Worm (Caenorhabditis elegans) whole organism, L1 larva: ENCODE measurements around the gene rab-7.

Experiments used
- C04F5.9 ChIP-seq: sonication (generic microtip); optimal IDR thresholded peaks from 2 replicates; lab custom pipeline; 2016; ENCODE audit warnings: missing genetic modification characterization, missing compliant biosample characterization
- C16A3.4 ChIP-seq: fragments of 150-350 bp; optimal IDR thresholded peaks from 2 replicates; lab custom pipeline; 2014; ENCODE audit warnings: missing biosample characterization, missing genetic modification characterization
- C34B4.2 ChIP-seq: sonication (generic microtip); optimal IDR thresholded peaks from 2 replicates; lab custom pipeline; 2017; ENCODE audit warnings: mild to moderate bottlenecking, missing genetic modification characterization, missing compliant biosample characterization
- Y116A8C.19 ChIP-seq: sonication (generic microtip); optimal IDR thresholded peaks from 2 replicates; lab custom pipeline; 2016; ENCODE audit warnings: missing compliant biosample characterization, missing genetic modification characterization, borderline replicate concordance
- aha-1 ChIP-seq: fragments of 150-350 bp; optimal IDR thresholded peaks from 2 replicates; lab custom pipeline; 2014; ENCODE audit warnings: missing biosample characterization, missing genetic modification characterization
- alr-1 ChIP-seq: fragments of 200-800 bp; sonication (Bioruptor generic); optimal IDR thresholded peaks from 2 replicates; lab custom pipeline; 2018; ENCODE audit warnings: borderline replicate concordance, mild to moderate bottlenecking, missing genetic modification characterization, missing compliant biosample characterization
- aly-2 ChIP-seq: fragments of 150-350 bp; optimal IDR thresholded peaks from 2 replicates; lab custom pipeline; 2014; ENCODE audit warnings: missing biosample characterization, missing genetic modification characterization
- ceh-63 ChIP-seq: fragments of 200-800 bp; sonication (Bioruptor generic); optimal IDR thresholded peaks from 2 replicates; lab custom pipeline; 2018; ENCODE audit warnings: mild to moderate bottlenecking, missing genetic modification characterization, missing compliant biosample characterization
- ceh-82 ChIP-seq, 3 experiments: fragments of 150-350 bp in 1 of 3; sonication (generic microtip) in 2 of 3; optimal IDR thresholded peaks; 2 replicates each; lab custom pipeline; 2014 to 2017; ENCODE audit warnings: missing biosample characterization in 3 of 3, missing genetic modification characterization in 3 of 3
- ceh-90 ChIP-seq: sonication (generic microtip); optimal IDR thresholded peaks from 2 replicates; lab custom pipeline; 2016; ENCODE audit warnings: missing genetic modification characterization, missing compliant biosample characterization
- ces-1 ChIP-seq: fragments of 150-350 bp; optimal IDR thresholded peaks from 2 replicates; lab custom pipeline; 2014; ENCODE audit warnings: missing biosample characterization, missing genetic modification reagents, missing genetic modification characterization
- dpl-1 ChIP-seq, 3 experiments: fragments of 150-350 bp in 2 of 3; sonication (generic microtip) in 1 of 3; optimal IDR thresholded peaks; 2 replicates each; lab custom pipeline; 2014 to 2017; ENCODE audit warnings: missing biosample characterization in 3 of 3, missing genetic modification characterization in 3 of 3, missing genetic modification reagents in 3 of 3
- dsc-1 ChIP-seq: sonication (generic microtip); optimal IDR thresholded peaks from 2 replicates; lab custom pipeline; 2016; ENCODE audit warnings: mild to moderate bottlenecking, missing genetic modification characterization, missing compliant biosample characterization
- egl-13 ChIP-seq: sonication (generic microtip); optimal IDR thresholded peaks from 2 replicates; lab custom pipeline; 2016; ENCODE audit warnings: missing genotype, missing genetic modification reagents, missing genetic modification characterization, missing compliant biosample characterization
- elt-2 ChIP-seq: sonication (generic microtip); optimal IDR thresholded peaks from 2 replicates; lab custom pipeline; 2016; ENCODE audit warnings: missing genetic modification characterization, mild to moderate bottlenecking, inconsistent platforms, missing compliant biosample characterization, missing genetic modification reagents
- elt-3 ChIP-seq, 6 experiments: fragments of 150-350 bp in 1 of 6; sonication (generic microtip); optimal IDR thresholded peaks; 2 replicates each; lab custom pipeline; 2017 to 2018; ENCODE audit warnings: missing biosample characterization in 6 of 6, missing genetic modification characterization in 6 of 6, inconsistent platforms in 1 of 6
- fkh-4 ChIP-seq: sonication (generic microtip); optimal IDR thresholded peaks from 2 replicates; lab custom pipeline; 2016; ENCODE audit warnings: missing compliant biosample characterization, missing genetic modification characterization, borderline replicate concordance
- hlh-17 ChIP-seq: fragments of 200-800 bp; sonication (Bioruptor generic); optimal IDR thresholded peaks from 2 replicates; lab custom pipeline; 2018; ENCODE audit warnings: missing genetic modification characterization, mild to moderate bottlenecking, missing compliant biosample characterization, moderate library complexity, borderline replicate concordance
- hlh-4 ChIP-seq: sonication (generic microtip); optimal IDR thresholded peaks from 2 replicates; lab custom pipeline; 2016; ENCODE audit warnings: mild to moderate bottlenecking, missing genetic modification characterization, missing compliant biosample characterization
- irx-1 ChIP-seq: sonication (generic microtip); optimal IDR thresholded peaks from 2 replicates; lab custom pipeline; 2016; ENCODE audit warnings: missing genetic modification characterization, missing compliant biosample characterization
- jun-1 ChIP-seq: fragments of 150-350 bp; optimal IDR thresholded peaks from 2 replicates; lab custom pipeline; 2014; ENCODE audit warnings: missing biosample characterization, missing genetic modification reagents, missing genetic modification characterization
- lin-13 ChIP-seq: fragments of 150-350 bp; optimal IDR thresholded peaks from 2 replicates; lab custom pipeline; 2014; ENCODE audit warnings: missing biosample characterization, missing genetic modification reagents, missing genetic modification characterization
- lin-15B ChIP-seq: fragments of 150-350 bp; sonication (generic microtip); optimal IDR thresholded peaks from 3 replicates; lab custom pipeline; 2014; ENCODE audit warnings: missing biosample characterization, missing genetic modification characterization
- lin-35 ChIP-seq, 2 experiments: fragments of 150-350 bp; optimal IDR thresholded peaks; 2 replicates each; lab custom pipeline; 2014; ENCODE audit warnings: missing biosample characterization in 2 of 2, missing genetic modification characterization in 2 of 2, missing genetic modification reagents in 2 of 2
- lin-39 ChIP-seq: fragments of 150-350 bp; optimal IDR thresholded peaks from 2 replicates; lab custom pipeline; 2014; ENCODE audit warnings: missing biosample characterization, missing genetic modification reagents, missing genetic modification characterization
- lsy-2 ChIP-seq, 2 experiments: fragments of 150-350 bp; optimal IDR thresholded peaks; 2 replicates each; lab custom pipeline; 2014; ENCODE audit warnings: missing biosample characterization in 2 of 2, missing genetic modification characterization in 2 of 2
- mdl-1 ChIP-seq, 2 experiments: fragments of 150-350 bp; optimal IDR thresholded peaks; 2 replicates each; lab custom pipeline; 2014 to 2017; ENCODE audit warnings: missing biosample characterization in 2 of 2, missing genetic modification characterization in 2 of 2, inconsistent platforms in 1 of 2
- mep-1 ChIP-seq: fragments of 150-350 bp; optimal IDR thresholded peaks from 2 replicates; lab custom pipeline; 2014; ENCODE audit warnings: missing biosample characterization, missing genetic modification characterization
- nhr-11 ChIP-seq: fragments of 150-350 bp; optimal IDR thresholded peaks from 2 replicates; lab custom pipeline; 2014; ENCODE audit warnings: missing biosample characterization, missing genetic modification characterization
- nhr-12 ChIP-seq: sonication (generic microtip); optimal IDR thresholded peaks from 2 replicates; lab custom pipeline; 2017; ENCODE audit warnings: missing biosample characterization, missing genetic modification characterization
- nhr-20 ChIP-seq: sonication (generic microtip); optimal IDR thresholded peaks from 2 replicates; lab custom pipeline; 2016; ENCODE audit warnings: mild to moderate bottlenecking, missing genetic modification characterization, missing compliant biosample characterization
- nhr-77 ChIP-seq: fragments of 150-350 bp; optimal IDR thresholded peaks from 2 replicates; lab custom pipeline; 2014; ENCODE audit warnings: missing biosample characterization, missing genetic modification characterization
- nhr-90 ChIP-seq: sonication (generic microtip); optimal IDR thresholded peaks from 2 replicates; lab custom pipeline; 2016; ENCODE audit warnings: mild to moderate bottlenecking, missing genetic modification characterization, missing compliant biosample characterization; ENCODE audit not compliant: poor library complexity
- pag-3 ChIP-seq: sonication (generic microtip); optimal IDR thresholded peaks from 2 replicates; lab custom pipeline; 2017; ENCODE audit warnings: missing genetic modification characterization, mild to moderate bottlenecking, missing compliant biosample characterization, antibody characterized with exemption, borderline replicate concordance; ENCODE audit not compliant: insufficient read depth
- pax-3 ChIP-seq: fragments of 200-800 bp; sonication (Bioruptor generic); optimal IDR thresholded peaks from 2 replicates; lab custom pipeline; 2018; ENCODE audit warnings: mild to moderate bottlenecking, missing genetic modification characterization, moderate library complexity, missing compliant biosample characterization
- pqm-1 ChIP-seq: sonication (generic microtip); optimal IDR thresholded peaks from 3 replicates; lab custom pipeline; 2017; ENCODE audit warnings: missing biosample characterization, missing genetic modification characterization
- rnt-1 ChIP-seq: sonication (generic microtip); optimal IDR thresholded peaks from 2 replicates; lab custom pipeline; 2016; ENCODE audit warnings: mild to moderate bottlenecking, missing genetic modification characterization, moderate library complexity, missing compliant biosample characterization
- sox-4 ChIP-seq: sonication (generic microtip); optimal IDR thresholded peaks from 2 replicates; lab custom pipeline; 2016; ENCODE audit warnings: missing genetic modification characterization, missing compliant biosample characterization
- sup-37 ChIP-seq: fragments of 200-800 bp; sonication (Bioruptor generic); optimal IDR thresholded peaks from 2 replicates; lab custom pipeline; 2018; ENCODE audit warnings: mild to moderate bottlenecking, missing genetic modification characterization, missing compliant biosample characterization
- swsn-7 ChIP-seq: sonication (generic microtip); optimal IDR thresholded peaks from 2 replicates; lab custom pipeline; 2016; ENCODE audit warnings: missing genetic modification characterization, missing compliant biosample characterization
- tlp-1 ChIP-seq: fragments of 150-350 bp; optimal IDR thresholded peaks from 2 replicates; lab custom pipeline; 2014; ENCODE audit warnings: missing biosample characterization, missing genetic modification characterization
- unc-30 ChIP-seq: sonication (generic microtip); optimal IDR thresholded peaks from 2 replicates; lab custom pipeline; 2017; ENCODE audit warnings: missing biosample characterization, missing genetic modification characterization
- unc-86 ChIP-seq: sonication (generic microtip); optimal IDR thresholded peaks from 2 replicates; lab custom pipeline; 2016; ENCODE audit warnings: missing genetic modification characterization, missing compliant biosample characterization
- zip-4 ChIP-seq: fragments of 200-800 bp; sonication (Bioruptor generic); optimal IDR thresholded peaks from 2 replicates; lab custom pipeline; 2018; ENCODE audit warnings: mild to moderate bottlenecking, missing genetic modification characterization, moderate library complexity, missing compliant biosample characterization
- ztf-11 ChIP-seq, 2 experiments: sonication (generic microtip); optimal IDR thresholded peaks; 2 replicates each; lab custom pipeline; 2016 to 2017; ENCODE audit warnings: missing genetic modification characterization in 2 of 2, missing biosample characterization in 1 of 2, missing compliant biosample characterization in 1 of 2

rab-7 gene

ce11 chrII:11958793-11959574, 7.7 kb downstream of the rab-7 start (continued):
- TF ChIP-seq lin-13 (GFP tag; lab: Kevin White, UChicago) (peak; percentile 49), egl-13 (tag; lab: Kevin White, UChicago) (no peak), irx-1 (tag; lab: Kevin White, UChicago) (peak; percentile 59), nhr-11 (tag; lab: Kevin White, UChicago) (no peak), mep-1 (tag; lab: Kevin White, UChicago) (peak; percentile 52), hlh-17 (GFP tag; lab: Kevin White, UChicago) (no peak), dsc-1 (tag; lab: Kevin White, UChicago) (peak; percentile 70), nhr-77 (tag; lab: Kevin White, UChicago) (peak; percentile 59), ceh-63 (GFP tag; lab: Kevin White, UChicago) (no peak), ceh-90 (tag; lab: Kevin White, UChicago) (no peak), C04F5.9 (tag; lab: Kevin White, UChicago) (no peak), C16A3.4 (tag; lab: Kevin White, UChicago) (peak; percentile 61), pag-3 (tag; lab: Kevin White, UChicago) (no peak), elt-3 (tag; optimal IDR thresholded peaks at IDR 0.05; lab: Kevin White, UChicago) (peak in 1 of 6 experiments; percentile 34), hlh-4 (tag; lab: Kevin White, UChicago) (no peak), fkh-4 (tag; lab: Kevin White, UChicago) (no peak), nhr-20 (tag; lab: Kevin White, UChicago) (peak; percentile 71), mdl-1 (tag; optimal IDR thresholded peaks at IDR 0.05; lab: Kevin White, UChicago) (peak in 1 of 2 experiments; percentile 57), ztf-11 (tag; optimal IDR thresholded peaks at IDR 0.05; lab: Kevin White, UChicago) (peak in 1 of 2 experiments; percentile 31), sox-4 (tag; lab: Kevin White, UChicago) (peak; percentile 4), aly-2 (tag; lab: Kevin White, UChicago) (peak; percentile 28), alr-1 (no peak), aha-1 (tag; lab: Kevin White, UChicago) (no peak), jun-1 (tag; lab: Kevin White, UChicago) (peak; percentile 49), pax-3 (tag; lab: Kevin White, UChicago) (no peak), ceh-82 (tag; optimal IDR thresholded peaks at IDR 0.05; lab: Kevin White, UChicago) (peak in 2 of 3 experiments; percentile 35 to 73), lin-35 (GFP tag; optimal IDR thresholded peaks at IDR 0.05; lab: Kevin White, UChicago) (peak; percentile 58 to 76), tlp-1 (tag; lab: Kevin White, UChicago) (no peak), C34B4.2 (tag; lab: Kevin White, UChicago) (no peak), rnt-1 (tag; lab: Kevin White, UChicago) (peak; percentile 86), sup-37 (GFP tag; lab: Kevin White, UChicago) (no peak), nhr-90 (peak; percentile 56), dpl-1 (GFP tag; optimal IDR thresholded peaks at IDR 0.05; lab: Kevin White, UChicago) (peak; percentile 38 to 58 (median 42)), lin-15B (tag; lab: Kevin White, UChicago) (no peak), unc-30 (no peak)

DNA sequence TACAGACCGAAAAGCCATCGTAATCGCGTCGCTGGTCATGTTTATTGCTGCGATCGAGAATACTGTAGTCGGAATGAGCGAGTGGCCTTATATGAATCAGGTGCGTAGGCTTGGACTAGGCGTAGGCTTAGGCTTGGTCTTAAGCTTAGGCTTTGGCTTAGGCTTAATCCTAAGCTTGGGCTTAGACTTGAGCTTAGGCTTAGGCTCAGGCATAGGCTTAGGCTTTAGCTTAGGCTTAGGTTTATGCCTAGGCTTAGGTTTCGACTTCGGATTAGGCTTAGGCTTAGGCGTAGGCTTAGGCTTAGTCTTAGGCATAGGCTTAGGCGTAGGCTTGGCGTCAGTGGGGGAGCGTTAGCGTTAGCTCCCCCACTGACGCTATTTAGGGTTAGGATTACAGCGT, 11.9 kb downstream of the rab-7 start:
- TF ChIP-seq zip-4: no peak
- TF ChIP-seq mep-1 (tag; lab: Kevin White, UChicago): no peak
- no peak for TF ChIP-seq lin-39 (tag; lab: Kevin White, UChicago)
- TF ChIP-seq aha-1 (tag; lab: Kevin White, UChicago): no peak
- TF ChIP-seq lsy-2 (tag; optimal IDR thresholded peaks at IDR 0.05; lab: Kevin White, UChicago): no peak
- no peak for TF ChIP-seq ceh-63 (GFP tag; lab: Kevin White, UChicago)
- TF ChIP-seq lin-13 (GFP tag; lab: Kevin White, UChicago): no peak
- TF ChIP-seq elt-2 (tag; lab: Kevin White, UChicago): no peak
- no peak for TF ChIP-seq lin-35 (GFP tag; optimal IDR thresholded peaks at IDR 0.05; lab: Kevin White, UChicago)
- TF ChIP-seq swsn-7 (tag; lab: Kevin White, UChicago): no peak
- no peak for TF ChIP-seq nhr-12
- TF ChIP-seq ceh-82 (tag; optimal IDR thresholded peaks at IDR 0.05; lab: Kevin White, UChicago): no peak
- no peak for TF ChIP-seq Y116A8C.19 (tag; lab: Kevin White, UChicago)
- no peak for TF ChIP-seq pqm-1
- TF ChIP-seq unc-86 (tag; lab: Kevin White, UChicago): no peak
- TF ChIP-seq ces-1 (GFP tag; lab: Kevin White, UChicago): no peak
